Fruit fly (Drosophila melanogaster): ENCODE measurements around the gene CG11444.

Gene CG11444

dm6 chrX:4596467-4597183 lies 42.4 kb upstream of the CG11444 start (continued):
- no peak for TF ChIP-seq Lhr (GFP tag; optimal IDR thresholded peaks at IDR 0.05)
- TF ChIP-seq CG4854 (GFP tag; optimal IDR thresholded peaks at IDR 0.05): no peak
- no peak for TF ChIP-seq CG1602 (GFP tag; optimal IDR thresholded peaks at IDR 0.05)
- TF ChIP-seq CG4820 (GFP tag; optimal IDR thresholded peaks at IDR 0.05): no peak
- no peak for TF ChIP-seq gcm2 (GFP tag; optimal IDR thresholded peaks at IDR 0.05)
- TF ChIP-seq Hsf (GFP tag; optimal IDR thresholded peaks at IDR 0.05): no peak
- TF ChIP-seq Nf-YB (GFP tag; optimal IDR thresholded peaks at IDR 0.05): peak; percentile 96
- TF ChIP-seq CG33213 (GFP tag; optimal IDR thresholded peaks at IDR 0.05): no peak
- TF ChIP-seq CG10543 (GFP tag; optimal IDR thresholded peaks at IDR 0.05): peak; percentile 51
- TF ChIP-seq abd-A (tag; optimal IDR thresholded peaks at IDR 0.05): peak; percentile 41
- no peak for TF ChIP-seq Ssrp (tag; optimal IDR thresholded peaks at IDR 0.05)
- TF ChIP-seq al (GFP tag; IDR thresholded peaks at IDR 0.05): no peak
- TF ChIP-seq org-1 (GFP tag; optimal IDR thresholded peaks at IDR 0.05): no peak
- no peak for TF ChIP-seq CG31224 (GFP tag; IDR thresholded peaks at IDR 0.05)
- no peak for TF ChIP-seq Fer3 (tag; optimal IDR thresholded peaks at IDR 0.05)
- no peak for TF ChIP-seq nom (GFP tag; optimal IDR thresholded peaks at IDR 0.05)
- no peak for TF ChIP-seq onecut (GFP tag; IDR thresholded peaks at IDR 0.05)
- no peak for TF ChIP-seq Usf (GFP tag; optimal IDR thresholded peaks at IDR 0.05)
- TF ChIP-seq kay (GFP tag; optimal IDR thresholded peaks at IDR 0.05): no peak
- TF ChIP-seq Asciz (GFP tag; optimal IDR thresholded peaks at IDR 0.05): no peak
- TF ChIP-seq tna (GFP tag; IDR thresholded peaks at IDR 0.05; ENCODE audit: partially characterized antibody): no peak
- TF ChIP-seq wek (GFP tag; optimal IDR thresholded peaks at IDR 0.05): no peak
- no peak for TF ChIP-seq Antp (GFP tag; optimal IDR thresholded peaks at IDR 0.05)
- peak; percentile 41 for TF ChIP-seq Adf1 (GFP tag; IDR thresholded peaks at IDR 0.05)
- no peak for TF ChIP-seq ro (GFP tag; IDR thresholded peaks at IDR 0.05)
- TF ChIP-seq dmrt99B (tag; optimal IDR thresholded peaks at IDR 0.05): no peak
- peak; percentile 64 to 72 for TF ChIP-seq Trl (optimal IDR thresholded peaks at IDR 0.05)
- no peak for TF ChIP-seq Trl (GFP tag; optimal IDR thresholded peaks at IDR 0.05)
- TF ChIP-seq CG18619 (GFP tag; optimal IDR thresholded peaks at IDR 0.05): no peak
- TF ChIP-seq mam (GFP tag; optimal IDR thresholded peaks at IDR 0.05): no peak
- no peak for TF ChIP-seq D19A (tag; optimal IDR thresholded peaks at IDR 0.05)
- peak; percentile 91 for TF ChIP-seq Nf-YC (tag; optimal IDR thresholded peaks at IDR 0.05)
- no peak for TF ChIP-seq CG17361 (GFP tag; IDR thresholded peaks at IDR 0.05)
- TF ChIP-seq Blimp-1 (GFP tag; optimal IDR thresholded peaks at IDR 0.05): no peak
- TF ChIP-seq CG12942 (GFP tag; optimal IDR thresholded peaks at IDR 0.05): no peak
- TF ChIP-seq CG32767 (GFP tag; IDR thresholded peaks at IDR 0.05): peak; percentile 54; the same call in 1 of the 2 replicates
- no peak for TF ChIP-seq gro (GFP tag; optimal IDR thresholded peaks at IDR 0.05)
- TF ChIP-seq CG3163 (GFP tag; optimal IDR thresholded peaks at IDR 0.05): no peak
- no peak for TF ChIP-seq CG30020 (tag; optimal IDR thresholded peaks at IDR 0.05)
- TF ChIP-seq CG1603 (tag; optimal IDR thresholded peaks at IDR 0.05): no peak
- no peak for TF ChIP-seq tgo (GFP tag; IDR thresholded peaks at IDR 0.05)
- no peak for TF ChIP-seq wdn (GFP tag; IDR thresholded peaks at IDR 0.05)
- TF ChIP-seq bowl (GFP tag; IDR thresholded peaks at IDR 0.05): no peak

All from whole organism, embryonic.